Fruit fly (Drosophila melanogaster) whole organism, embryonic: ENCODE results near the gene na.

ENCODE experiments used
- Ada2b ChIP-seq: fragments of 200-800 bp; sonication (Bioruptor generic); IDR thresholded peaks from 2 replicates; pipeline ENCODE4 v1.3.6; 2022; ENCODE audit warnings: missing biosample characterization, missing genetic modification characterization
- Awh ChIP-seq: fragments of 200-800 bp; sonication (Bioruptor generic); IDR thresholded peaks from 2 replicates; pipeline ENCODE4, ENCODE4 v1.3.6; 2022; ENCODE audit warnings: missing biosample characterization, missing genetic modification characterization
- CG10147 ChIP-seq: fragments of 200-800 bp; sonication (Bioruptor generic); optimal IDR thresholded peaks from 2 replicates; lab custom pipeline; 2019; ENCODE audit warnings: missing biosample characterization, mild to moderate bottlenecking, missing genetic modification characterization, moderate library complexity
- CG10654 ChIP-seq: fragments of 200-800 bp; sonication (Bioruptor generic); optimal IDR thresholded peaks from 2 replicates; lab custom pipeline; 2016; ENCODE audit warnings: missing biosample characterization, missing genetic modification characterization
- CG11085 ChIP-seq: fragments of 200-800 bp; sonication (Bioruptor generic); IDR thresholded peaks from 2 replicates; pipeline ENCODE4 v1.3.6; 2022; ENCODE audit warnings: missing biosample characterization, missing genetic modification characterization
- CG12219 ChIP-seq: fragments of 200-800 bp; sonication (Bioruptor generic); optimal IDR thresholded peaks from 3 replicates; lab custom pipeline; 2018; ENCODE audit warnings: missing biosample characterization, mild to moderate bottlenecking, missing genetic modification characterization
- CG15479 ChIP-seq: fragments of 200-800 bp; sonication (Bioruptor generic); optimal IDR thresholded peaks from 3 replicates; lab custom pipeline; 2019; ENCODE audit warnings: missing biosample characterization, mild to moderate bottlenecking, missing genetic modification characterization, moderate library complexity
- CG16815 ChIP-seq: fragments of 200-800 bp; sonication (Bioruptor generic); optimal IDR thresholded peaks from 3 replicates; lab custom pipeline; 2017; ENCODE audit warnings: missing biosample characterization, mild to moderate bottlenecking, missing genetic modification characterization
- CG17802 ChIP-seq: fragments of 200-800 bp; sonication (Bioruptor generic); optimal IDR thresholded peaks from 2 replicates; lab custom pipeline; 2018; ENCODE audit warnings: missing biosample characterization, mild to moderate bottlenecking, missing genetic modification characterization, moderate library complexity
- CG2116 ChIP-seq: fragments of 200-800 bp; sonication (Bioruptor generic); optimal IDR thresholded peaks from 3 replicates; lab custom pipeline; 2018; ENCODE audit warnings: missing biosample characterization, mild to moderate bottlenecking, missing genetic modification characterization
- CG2129 ChIP-seq: fragments of 200-800 bp; sonication (Bioruptor generic); IDR thresholded peaks from 2 replicates; pipeline ENCODE4 v1.3.6; 2022; ENCODE audit warnings: missing biosample characterization, missing genetic modification characterization; ENCODE audit not compliant: partially characterized antibody
- CG30020 ChIP-seq: fragments of 200-800 bp; optimal IDR thresholded peaks from 2 replicates; lab custom pipeline; 2019; ENCODE audit warnings: missing biosample characterization, mild to moderate bottlenecking, missing genetic modification characterization, moderate library complexity
- CG4282 ChIP-seq: fragments of 200-800 bp; sonication (Bioruptor generic); optimal IDR thresholded peaks from 2 replicates; lab custom pipeline; 2016; ENCODE audit warnings: missing biosample characterization, missing genetic modification characterization
- CG4820 ChIP-seq: fragments of 200-800 bp; sonication (Bioruptor generic); optimal IDR thresholded peaks from 3 replicates; lab custom pipeline; 2016; ENCODE audit warnings: missing biosample characterization, missing genetic modification characterization
- CG6654 ChIP-seq: fragments of 200-800 bp; sonication (Bioruptor generic); optimal IDR thresholded peaks from 2 replicates; lab custom pipeline; 2017; ENCODE audit warnings: missing biosample characterization, mild to moderate bottlenecking, missing genetic modification characterization
- CG7357 ChIP-seq: fragments of 200-800 bp; sonication (Bioruptor generic); IDR thresholded peaks from 3 replicates; pipeline ENCODE4 v1.3.6; 2022; ENCODE audit warnings: missing biosample characterization, missing genetic modification characterization
- CG7928 ChIP-seq: fragments of 200-800 bp; sonication (Bioruptor generic); optimal IDR thresholded peaks from 2 replicates; lab custom pipeline; 2017; ENCODE audit warnings: missing biosample characterization, mild to moderate bottlenecking, missing genetic modification characterization
- CG8359 ChIP-seq: fragments of 200-800 bp; sonication (Bioruptor generic); optimal IDR thresholded peaks from 2 replicates; lab custom pipeline; 2017; ENCODE audit warnings: missing biosample characterization, mild to moderate bottlenecking, missing genetic modification characterization, borderline replicate concordance
- Dek ChIP-seq: fragments of 200-800 bp; sonication (Bioruptor generic); optimal IDR thresholded peaks from 3 replicates; lab custom pipeline; 2019; ENCODE audit warnings: missing biosample characterization, mild to moderate bottlenecking, missing genetic modification characterization, moderate library complexity
- Dip3 ChIP-seq: fragments of 200-800 bp; sonication (Bioruptor generic); optimal IDR thresholded peaks from 3 replicates; lab custom pipeline; 2016; ENCODE audit warnings: missing biosample characterization, missing genetic modification characterization
- Dll ChIP-seq: fragments of 200-800 bp; sonication (Bioruptor generic); IDR thresholded peaks from 4 replicates; pipeline ENCODE4 v1.3.6; 2022; ENCODE audit warnings: missing biosample characterization, missing genetic modification characterization; ENCODE audit not compliant: partially characterized antibody
- Doc2 ChIP-seq: fragments of 200-800 bp; sonication (Bioruptor generic); IDR thresholded peaks from 2 replicates; pipeline ENCODE4 v1.3.6; 2022; ENCODE audit warnings: missing biosample characterization, missing genetic modification characterization
- Elba2 ChIP-seq: fragments of 200-800 bp; sonication (Bioruptor generic); optimal IDR thresholded peaks from 3 replicates; lab custom pipeline; 2016; ENCODE audit warnings: missing biosample characterization, missing genetic modification characterization
- Gug ChIP-seq: fragments of 200-800 bp; sonication (Bioruptor generic); IDR thresholded peaks from 4 replicates; pipeline ENCODE4 v1.3.6; 2022; ENCODE audit warnings: missing biosample characterization, missing genetic modification characterization
- HLH3B ChIP-seq: fragments of 200-800 bp; sonication (Bioruptor generic); IDR thresholded peaks from 2 replicates; pipeline ENCODE4 v1.3.6; 2022; ENCODE audit warnings: missing biosample characterization, missing genetic modification characterization
- Hr51 ChIP-seq, 2 experiments: fragments of 200-800 bp; sonication (Bioruptor generic); optimal IDR thresholded peaks; 2 replicates in 1 of 2; 3 replicates in 1 of 2; lab custom pipeline; 2016 to 2018; ENCODE audit warnings: missing biosample characterization in 2 of 2, missing genetic modification characterization in 2 of 2, mild to moderate bottlenecking in 1 of 2, moderate library complexity in 1 of 2
- Lpt ChIP-seq: fragments of >200 bp; optimal IDR thresholded peaks from 2 replicates; lab custom pipeline; 2018; ENCODE audit warnings: missing biosample characterization, missing genetic modification characterization
- MBD-R2 ChIP-seq: fragments of 200-800 bp; sonication (Bioruptor generic); IDR thresholded peaks from 2 replicates; pipeline ENCODE4 v1.3.6; 2022; ENCODE audit warnings: missing biosample characterization, missing genetic modification characterization
- Nf-YC ChIP-seq: fragments of 200-800 bp; optimal IDR thresholded peaks from 3 replicates; lab custom pipeline; 2019; ENCODE audit warnings: missing biosample characterization, mild to moderate bottlenecking, missing genetic modification characterization, moderate library complexity
- Opbp ChIP-seq: fragments of 200-800 bp; sonication (Bioruptor generic); IDR thresholded peaks from 3 replicates; pipeline ENCODE4 v1.3.6; 2022; ENCODE audit warnings: missing biosample characterization, missing genetic modification characterization; ENCODE audit not compliant: partially characterized antibody
- Ptx1 ChIP-seq: fragments of 200-800 bp; sonication (Bioruptor generic); IDR thresholded peaks from 2 replicates; pipeline ENCODE4 v1.3.6; 2022; ENCODE audit warnings: missing biosample characterization, missing genetic modification characterization
- Ravus ChIP-seq: fragments of 200-800 bp; sonication (Bioruptor generic); IDR thresholded peaks from 2 replicates; pipeline ENCODE4 v1.3.6; 2022; ENCODE audit warnings: missing biosample characterization, missing genetic modification characterization
- Xbp1 ChIP-seq: fragments of 200-800 bp; sonication (Bioruptor generic); optimal IDR thresholded peaks from 3 replicates; lab custom pipeline; 2016; ENCODE audit warnings: missing biosample characterization, mild to moderate bottlenecking, missing genetic modification characterization
- ac ChIP-seq: fragments of 200-800 bp; sonication (Bioruptor generic); optimal IDR thresholded peaks from 3 replicates; lab custom pipeline; 2017; ENCODE audit warnings: missing biosample characterization, mild to moderate bottlenecking, missing genetic modification characterization
- bbx ChIP-seq: fragments of 200-800 bp; sonication (Bioruptor generic); IDR thresholded peaks from 2 replicates; pipeline ENCODE4 v1.3.6; 2022; ENCODE audit warnings: missing biosample characterization, missing genetic modification characterization; ENCODE audit not compliant: partially characterized antibody
- bigmax ChIP-seq: fragments of 200-800 bp; sonication (Bioruptor generic); optimal IDR thresholded peaks from 2 replicates; lab custom pipeline; 2018; ENCODE audit warnings: missing biosample characterization, mild to moderate bottlenecking, missing genetic modification characterization
- bowl ChIP-seq: fragments of 200-800 bp; sonication (Bioruptor generic); IDR thresholded peaks from 2 replicates; pipeline ENCODE4 v1.3.6; 2022; ENCODE audit warnings: missing biosample characterization, missing genetic modification characterization
- dmrt99B ChIP-seq: fragments of 200-800 bp; sonication (Bioruptor generic); optimal IDR thresholded peaks from 2 replicates; lab custom pipeline; 2018; ENCODE audit warnings: missing biosample characterization, mild to moderate bottlenecking, missing genetic modification characterization, moderate library complexity
- en ChIP-seq: fragments of 200-800 bp; sonication (Bioruptor generic); optimal IDR thresholded peaks from 2 replicates; lab custom pipeline; 2016; ENCODE audit warnings: missing biosample characterization, missing genetic modification characterization
- grn ChIP-seq: fragments of 200-800 bp; sonication (Bioruptor generic); optimal IDR thresholded peaks from 3 replicates; lab custom pipeline; 2017; ENCODE audit warnings: missing biosample characterization, missing genetic modification characterization
- lilli ChIP-seq: fragments of 200-800 bp; sonication (Bioruptor generic); optimal IDR thresholded peaks from 3 replicates; lab custom pipeline; 2016; ENCODE audit warnings: missing biosample characterization, missing genetic modification characterization
- otp ChIP-seq: fragments of 200-800 bp; sonication (Bioruptor generic); IDR thresholded peaks from 3 replicates; pipeline ENCODE4, ENCODE4 v1.3.6; 2022; ENCODE audit warnings: missing biosample characterization, missing genetic modification characterization
- ro ChIP-seq: fragments of 200-800 bp; sonication (Bioruptor generic); IDR thresholded peaks from 2 replicates; pipeline ENCODE4 v1.3.6; 2022; ENCODE audit warnings: missing biosample characterization, missing genetic modification characterization
- row ChIP-seq: fragments of 200-800 bp; sonication (Bioruptor generic); IDR thresholded peaks from 3 replicates; pipeline ENCODE4 v1.3.6; 2022; ENCODE audit warnings: missing biosample characterization, missing genetic modification characterization
- run ChIP-seq: fragments of 200-800 bp; sonication (Bioruptor generic); optimal IDR thresholded peaks from 3 replicates; lab custom pipeline; 2018; ENCODE audit warnings: missing biosample characterization, mild to moderate bottlenecking, missing genetic modification characterization
- slp2 ChIP-seq: fragments of 200-800 bp; sonication (Bioruptor generic); optimal IDR thresholded peaks from 2 replicates; lab custom pipeline; 2016; ENCODE audit warnings: missing biosample characterization, missing genetic modification characterization
- so ChIP-seq: fragments of 200-800 bp; sonication (Bioruptor generic); IDR thresholded peaks from 3 replicates; pipeline ENCODE4 v1.3.6; 2022; ENCODE audit warnings: missing biosample characterization, missing genetic modification characterization
- trh ChIP-seq: fragments of 200-800 bp; sonication (Bioruptor generic); optimal IDR thresholded peaks from 2 replicates; lab custom pipeline; 2016; ENCODE audit warnings: missing biosample characterization, missing genetic modification characterization
- vfl ChIP-seq: fragments of 200-800 bp; sonication (Bioruptor generic); optimal IDR thresholded peaks from 2 replicates; lab custom pipeline; 2016; ENCODE audit warnings: missing biosample characterization, missing genetic modification characterization
- vnd ChIP-seq: fragments of 200-800 bp; sonication (Bioruptor generic); IDR thresholded peaks from 3 replicates; pipeline ENCODE4 v1.3.6; 2022; ENCODE audit warnings: missing biosample characterization, missing genetic modification characterization; ENCODE audit not compliant: partially characterized antibody
- zfh1 ChIP-seq: fragments of 200-800 bp; sonication (Bioruptor generic); IDR thresholded peaks from 3 replicates; pipeline ENCODE4 v1.3.6; 2022; ENCODE audit warnings: missing biosample characterization, missing genetic modification characterization

Gene na

dm6 chrX:14218045-14218483 lies 48.1 kb upstream of the na start (continued):
- no peak for TF ChIP-seq Lpt (GFP tag; lab: Kevin White, UChicago)
- TF ChIP-seq Elba2 (GFP tag; lab: Kevin White, UChicago): peak; percentile 25
- peak; percentile 65 for TF ChIP-seq slp2 (GFP tag; lab: Kevin White, UChicago)
- TF ChIP-seq CG4282 (GFP tag; lab: Kevin White, UChicago): no peak
- peak; percentile 88 for TF ChIP-seq Xbp1 (GFP tag; lab: Kevin White, UChicago)
- TF ChIP-seq Dip3 (GFP tag; lab: Kevin White, UChicago): peak; percentile 52
- TF ChIP-seq CG16815 (GFP tag; lab: Kevin White, UChicago): peak; percentile 72
- peak; percentile 41 for TF ChIP-seq CG7928 (GFP tag; lab: Kevin White, UChicago)
- peak; percentile 87 for TF ChIP-seq Dek (tag; lab: Kevin White, UChicago)
- TF ChIP-seq CG30020 (tag; lab: Kevin White, UChicago): peak; percentile 51
- TF ChIP-seq bbx: no peak
- peak; percentile 90 for TF ChIP-seq zfh1 (GFP tag; lab: Robert Waterston, UW)
- peak; percentile 66; the same call in 1 of the 2 replicates for TF ChIP-seq ro (GFP tag; lab: Robert Waterston, UW)
- TF ChIP-seq HLH3B (GFP tag; lab: Robert Waterston, UW): peak; percentile 90
- TF ChIP-seq Gug: peak; percentile 44; the same call in 2 of the 4 replicates
- TF ChIP-seq run (tag; lab: Kevin White, UChicago): peak; percentile 82
- peak; percentile 61; the same call in 1 of the 2 replicates for TF ChIP-seq bowl (GFP tag; lab: Robert Waterston, UW)
- peak; percentile 91 for TF ChIP-seq Ptx1 (GFP tag; lab: Robert Waterston, UW)
- TF ChIP-seq CG17802: peak; percentile 56
- TF ChIP-seq Doc2: peak; percentile 54; the same call in 1 of the 2 replicates
- peak; percentile 61; the same call in 1 of the 2 replicates for TF ChIP-seq MBD-R2 (GFP tag; lab: Robert Waterston, UW)
- peak; percentile 45 for TF ChIP-seq en (GFP tag; lab: Kevin White, UChicago)
- peak; percentile 93 for TF ChIP-seq Ada2b (GFP tag; lab: Robert Waterston, UW)
- TF ChIP-seq Dll (GFP tag; lab: Robert Waterston, UW): no peak
- peak; percentile 82 for TF ChIP-seq CG4820 (GFP tag; lab: Kevin White, UChicago)
- TF ChIP-seq vnd (GFP tag; lab: Robert Waterston, UW): no peak
- peak; percentile 45 for TF ChIP-seq CG6654
- TF ChIP-seq row (GFP tag; lab: Robert Waterston, UW): peak; percentile 89
- TF ChIP-seq CG2129: no peak
- TF ChIP-seq Nf-YC (tag; lab: Kevin White, UChicago): peak; percentile 61
- peak; percentile 33 for TF ChIP-seq grn (GFP tag; lab: Kevin White, UChicago)
- TF ChIP-seq CG12219 (GFP tag; lab: Kevin White, UChicago): peak; percentile 69
- TF ChIP-seq trh (GFP tag; lab: Kevin White, UChicago): peak; percentile 85
- TF ChIP-seq Awh (GFP tag; lab: Robert Waterston, UW): peak; percentile 84
- TF ChIP-seq otp (GFP tag; lab: Robert Waterston, UW): peak; percentile 78; the same call in 2 of the 3 replicates
- peak; percentile 40 for TF ChIP-seq CG2116 (GFP tag; lab: Kevin White, UChicago)
- TF ChIP-seq bigmax (GFP tag; lab: Kevin White, UChicago): no peak
- peak; percentile 51 for TF ChIP-seq ac (GFP tag; lab: Kevin White, UChicago)
- peak; percentile 72; the same call in 2 of the 3 replicates for TF ChIP-seq CG7357 (GFP tag; lab: Robert Waterston, UW)
- TF ChIP-seq vfl (GFP tag; lab: Kevin White, UChicago): peak; percentile 66
- peak; percentile 86 for TF ChIP-seq CG10147 (GFP tag; lab: Kevin White, UChicago)
- peak; percentile 72 to 94 for TF ChIP-seq Hr51 (GFP tag; optimal IDR thresholded peaks at IDR 0.05; lab: Kevin White, UChicago)
- peak; percentile 81 for TF ChIP-seq CG11085 (GFP tag; lab: Robert Waterston, UW)
- peak; percentile 64 for TF ChIP-seq Ravus (GFP tag; lab: Robert Waterston, UW)
- TF ChIP-seq CG10654 (GFP tag; lab: Kevin White, UChicago): peak; percentile 78
- peak; percentile 92 for TF ChIP-seq dmrt99B
- TF ChIP-seq CG15479 (GFP tag; lab: Kevin White, UChicago): no peak
- TF ChIP-seq Opbp: no peak
- TF ChIP-seq CG8359 (GFP tag; lab: Kevin White, UChicago): peak; percentile 74
- peak; percentile 83 for TF ChIP-seq lilli (GFP tag; lab: Kevin White, UChicago)
- TF ChIP-seq so (GFP tag; lab: Robert Waterston, UW): peak; percentile 90
